Worm (Caenorhabditis elegans) whole organism, L4 larva: Measurements from ENCODE around the gene clec-135.

ENCODE experiments used
- Y105C5A.15 ChIP-seq: fragments of 200-800 bp; sonication (Bioruptor generic); IDR thresholded peaks from 2 replicates; pipeline ENCODE4 v1.3.6; 2022; ENCODE audit warnings: missing genetic modification characterization, missing compliant biosample characterization
- mxl-2 ChIP-seq: fragments of 200-800 bp; sonication (Bioruptor generic); conservative IDR thresholded peaks from 2 replicates; pipeline ENCODE4 v1.3.6; 2022; ENCODE audit warnings: missing genetic modification reagents, missing genetic modification characterization, missing compliant biosample characterization
- nhr-237 ChIP-seq: sonication (generic microtip); optimal IDR thresholded peaks from 2 replicates; lab custom pipeline; 2017; ENCODE audit warnings: missing biosample characterization, missing genetic modification characterization
- nhr-6 ChIP-seq: fragments of 150-350 bp; optimal IDR thresholded peaks from 2 replicates; lab custom pipeline; 2014; ENCODE audit warnings: missing biosample characterization, missing genetic modification characterization
- nhr-76 ChIP-seq: fragments of 150-350 bp; optimal IDR thresholded peaks from 2 replicates; lab custom pipeline; 2014; ENCODE audit warnings: missing biosample characterization, missing genetic modification characterization

ce11 chrII:4237701-4238214, 20.8 kb downstream of the clec-135 start, which contains the start of the genes fbxc-44 and C16A11.2:
- TF ChIP-seq Y105C5A.15 (GFP tag; lab: Robert Waterston, UW) (no peak), nhr-237 (tag; lab: Kevin White, UChicago) (no peak), nhr-76 (no peak), nhr-6 (no peak), mxl-2 (GFP tag; lab: Robert Waterston, UW) (no peak)
